Fruit fly (Drosophila melanogaster): ENCODE results near the gene CanA-14F.
A peak's percentile ranks its signal among the peaks of the same experiment; 100 is the strongest.

Gene CanA-14F

DNA sequence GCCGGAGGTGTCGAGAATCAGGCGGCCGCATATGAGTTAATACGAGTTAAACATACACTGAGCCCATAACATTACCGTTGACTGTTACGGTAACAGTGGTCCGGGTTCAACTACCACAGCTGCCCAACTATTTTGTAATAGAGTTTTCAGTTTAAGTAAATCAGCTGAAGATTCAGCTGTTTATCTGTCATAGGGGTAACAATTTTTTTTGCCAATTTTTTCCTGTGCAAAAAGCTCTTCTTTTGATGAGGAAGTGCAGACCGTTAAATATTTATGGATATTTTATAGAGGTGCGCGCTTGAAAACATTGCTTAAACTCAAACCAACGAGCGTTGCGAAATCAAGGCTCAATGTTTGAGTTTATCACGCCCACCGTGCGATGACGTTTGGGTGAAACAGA is 5.3 kb downstream of the CanA-14F start (continued):
- TF ChIP-seq dpn (GFP tag; optimal IDR thresholded peaks at IDR 0.05): no peak
- TF ChIP-seq sisA (GFP tag; IDR thresholded peaks at IDR 0.05): no peak
- TF ChIP-seq CG30020 (tag; optimal IDR thresholded peaks at IDR 0.05): no peak
- no peak for TF ChIP-seq ranshi (GFP tag; IDR thresholded peaks at IDR 0.05)
- TF ChIP-seq cato (GFP tag; optimal IDR thresholded peaks at IDR 0.05; ENCODE audit: borderline replicate concordance): no peak
- no peak for TF ChIP-seq h (optimal IDR thresholded peaks at IDR 0.05)
- TF ChIP-seq CG11560 (tag; IDR thresholded peaks at IDR 0.05): no peak
- TF ChIP-seq zfh1 (GFP tag; IDR thresholded peaks at IDR 0.05): no peak
- no peak for TF ChIP-seq CG1233 (GFP tag; optimal IDR thresholded peaks at IDR 0.05)
- TF ChIP-seq corto (GFP tag; optimal IDR thresholded peaks at IDR 0.05): no peak
- TF ChIP-seq CG3281 (GFP tag; optimal IDR thresholded peaks at IDR 0.05): peak; percentile 8
- no peak for TF ChIP-seq Nf-YC (tag; optimal IDR thresholded peaks at IDR 0.05)
- TF ChIP-seq al (GFP tag; IDR thresholded peaks at IDR 0.05): no peak
- no peak for TF ChIP-seq CG4854 (GFP tag; optimal IDR thresholded peaks at IDR 0.05)
- no peak for TF ChIP-seq Hr78 (GFP tag; optimal IDR thresholded peaks at IDR 0.05)
- no peak for TF ChIP-seq klu (GFP tag; IDR thresholded peaks at IDR 0.05)
- TF ChIP-seq Dip3 (GFP tag; optimal IDR thresholded peaks at IDR 0.05): no peak
- TF ChIP-seq cwo (GFP tag; optimal IDR thresholded peaks at IDR 0.05): no peak
- TF ChIP-seq HLH4C (GFP tag; IDR thresholded peaks at IDR 0.05; ENCODE audit: partially characterized antibody): no peak
- peak; percentile 4 for TF ChIP-seq bcd (GFP tag; optimal IDR thresholded peaks at IDR 0.05)
- TF ChIP-seq Med (GFP tag): peak; percentile 70
- TF ChIP-seq Hr3 (GFP tag; optimal IDR thresholded peaks at IDR 0.05): no peak
- peak; percentile 2 for TF ChIP-seq CG30403 (GFP tag; optimal IDR thresholded peaks at IDR 0.05)
- no peak for TF ChIP-seq twi (tag; optimal IDR thresholded peaks at IDR 0.05)
- TF ChIP-seq Hand (GFP tag; optimal IDR thresholded peaks at IDR 0.05): peak; percentile 22
- peak; percentile 48 for TF ChIP-seq CG2678 (tag; optimal IDR thresholded peaks at IDR 0.05)
- no peak for TF ChIP-seq Adf1 (GFP tag; IDR thresholded peaks at IDR 0.05)
- TF ChIP-seq eyg (GFP tag; optimal IDR thresholded peaks at IDR 0.05): no peak
- TF ChIP-seq Fer1 (GFP tag; optimal IDR thresholded peaks at IDR 0.05): peak; percentile 36
- TF ChIP-seq slbo (GFP tag; IDR thresholded peaks at IDR 0.05): peak; percentile 31; the same call in 1 of the 2 replicates
- no peak for TF ChIP-seq run (tag; optimal IDR thresholded peaks at IDR 0.05)
- no peak for TF ChIP-seq pzg (GFP tag; optimal IDR thresholded peaks at IDR 0.05)
- no peak for TF ChIP-seq CG9876 (GFP tag; optimal IDR thresholded peaks at IDR 0.05)
- no peak for TF ChIP-seq CG13123 (GFP tag; optimal IDR thresholded peaks at IDR 0.05)
- 0 out of 2 replicates have a peak, but pooled peaks have one; percentile 16 for TF ChIP-seq CG9932 (GFP tag; IDR thresholded peaks at IDR 0.05)
- no peak for TF ChIP-seq bsh (GFP tag; optimal IDR thresholded peaks at IDR 0.05)
- TF ChIP-seq CG18011 (GFP tag; optimal IDR thresholded peaks at IDR 0.05): no peak
- no peak for TF ChIP-seq jumu (GFP tag; optimal IDR thresholded peaks at IDR 0.05)
- no peak for TF ChIP-seq sqz (GFP tag; optimal IDR thresholded peaks at IDR 0.05)
- TF ChIP-seq vfl (GFP tag; optimal IDR thresholded peaks at IDR 0.05): no peak
- TF ChIP-seq CG13424 (tag; optimal IDR thresholded peaks at IDR 0.05): peak; percentile 22
- TF ChIP-seq CG15011 (GFP tag; optimal IDR thresholded peaks at IDR 0.05): no peak
- TF ChIP-seq chm (GFP tag; IDR thresholded peaks at IDR 0.05): no peak
- TF ChIP-seq CG32772 (GFP tag; IDR thresholded peaks at IDR 0.05): no peak
- TF ChIP-seq Sox102F (GFP tag; optimal IDR thresholded peaks at IDR 0.05): no peak
